Worm (Caenorhabditis elegans): Measurements from ENCODE around the gene str-32.

DNA sequence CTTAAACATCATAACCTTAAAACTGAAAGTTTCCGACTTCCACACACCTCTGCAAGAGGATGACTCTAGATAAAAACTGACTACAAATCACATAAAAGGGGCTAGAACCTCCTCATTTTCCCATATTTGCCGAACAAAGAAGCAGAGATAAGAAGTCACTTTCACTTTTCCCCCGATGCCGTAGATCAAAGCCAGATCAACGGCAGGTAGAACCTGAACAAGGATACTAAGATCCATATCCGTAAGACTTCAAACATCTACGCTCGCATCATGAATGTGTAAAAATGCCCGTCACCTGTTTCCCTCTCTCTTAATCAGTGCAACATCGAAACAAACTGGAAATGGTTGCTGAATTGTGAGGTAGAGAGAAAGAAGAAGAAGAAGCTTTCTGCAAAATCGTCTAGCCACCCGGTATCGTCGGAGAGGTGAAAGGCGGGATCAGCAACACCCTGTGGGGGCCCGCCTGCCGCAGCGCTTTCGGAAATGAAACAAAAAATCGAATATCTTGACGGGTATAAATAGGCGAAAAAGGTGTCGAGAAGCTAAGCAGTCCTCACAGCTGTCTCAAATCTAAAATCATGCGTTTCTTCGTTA lies 37.5 kb upstream of the str-32 start, which contains the start of gene C02E7.6:
- no peak for TF ChIP-seq unc-39 (tag; optimal IDR thresholded peaks at IDR 0.05)
- TF ChIP-seq unc-62 (GFP tag; optimal IDR thresholded peaks at IDR 0.05 in 1 of 2), result no peak
- no peak for TF ChIP-seq unc-62 (tag; optimal IDR thresholded peaks at IDR 0.05)
- no peak for TF ChIP-seq hlh-30 (tag; optimal IDR thresholded peaks at IDR 0.05; ENCODE audit: insufficient read depth)
- TF ChIP-seq mes-2 (tag; optimal IDR thresholded peaks at IDR 0.05; ENCODE audit: poor library complexity, severe bottlenecking), result no peak
- TF ChIP-seq pqm-1 (tag; optimal IDR thresholded peaks at IDR 0.05), result no peak
- TF ChIP-seq ceh-82 (tag; optimal IDR thresholded peaks at IDR 0.05), result no peak
- no peak for TF ChIP-seq nhr-76 (tag; optimal IDR thresholded peaks at IDR 0.05)
- no peak for TF ChIP-seq ZK546.5 (tag; optimal IDR thresholded peaks at IDR 0.05)
- no peak for TF ChIP-seq ztf-11 (tag; optimal IDR thresholded peaks at IDR 0.05)
- TF ChIP-seq ama-1 (optimal IDR thresholded peaks at IDR 0.05), result no peak
- TF ChIP-seq unc-130 (GFP tag; optimal IDR thresholded peaks at IDR 0.05), result no peak
- TF ChIP-seq dpl-1 (GFP tag; optimal IDR thresholded peaks at IDR 0.05), result no peak
- TF ChIP-seq lin-15B (tag; optimal IDR thresholded peaks at IDR 0.05), result no peak
- no peak for TF ChIP-seq duxl-1 (tag; optimal IDR thresholded peaks at IDR 0.05; ENCODE audit: poor library complexity)

Measured in whole organism, L4 larva.